Worm (Caenorhabditis elegans): ENCODE measurements around the gene ubc-26.

- TF ChIP-seq lir-3 (tag; optimal IDR thresholded peaks at IDR 0.05) (no peak), pha-4 (GFP tag; IDR thresholded peaks at IDR 0.05) (peak; percentile 75), pha-4 (tag; optimal IDR thresholded peaks at IDR 0.05) (peak; percentile 43)
Observed at ce11 chrII:2888957-2889630, 11.1 kb downstream of the ubc-26 start, which contains the start of gene pinn-1.
